Fruit fly (Drosophila melanogaster) whole organism, embryonic: Measurements from ENCODE around the gene cu.

Experiments
- Ada2b ChIP-seq: fragments of 200-800 bp; sonication (Bioruptor generic); IDR thresholded peaks from 2 replicates; pipeline ENCODE4 v1.3.6; 2022; ENCODE audit warnings: missing biosample characterization, missing genetic modification characterization
- C15 ChIP-seq: fragments of 200-800 bp; sonication (Bioruptor generic); IDR thresholded peaks from 3 replicates; pipeline ENCODE4 v1.3.6; 2022; ENCODE audit warnings: missing biosample characterization, missing genetic modification characterization
- CG10274 ChIP-seq: fragments of 200-800 bp; sonication (Bioruptor generic); optimal IDR thresholded peaks from 3 replicates; lab custom pipeline; 2017; ENCODE audit warnings: missing biosample characterization, mild to moderate bottlenecking, missing genetic modification characterization
- CG10321 ChIP-seq: fragments of 200-800 bp; sonication (Bioruptor generic); IDR thresholded peaks from 2 replicates; pipeline ENCODE4 v1.3.6; 2022; ENCODE audit warnings: missing biosample characterization, missing genetic modification characterization
- CG11398 ChIP-seq: fragments of 200-800 bp; sonication (Bioruptor generic); optimal IDR thresholded peaks from 2 replicates; lab custom pipeline; 2016; ENCODE audit warnings: missing biosample characterization, missing genetic modification characterization
- CG12219 ChIP-seq: fragments of 200-800 bp; sonication (Bioruptor generic); optimal IDR thresholded peaks from 3 replicates; lab custom pipeline; 2018; ENCODE audit warnings: missing biosample characterization, mild to moderate bottlenecking, missing genetic modification characterization
- CG12659 ChIP-seq: fragments of 200-800 bp; sonication (Bioruptor generic); optimal IDR thresholded peaks from 3 replicates; lab custom pipeline; 2017; ENCODE audit warnings: mild to moderate bottlenecking, missing biosample characterization, missing genetic modification reagents, missing genetic modification characterization
- CG13287 ChIP-seq: fragments of 200-800 bp; sonication (Bioruptor generic); IDR thresholded peaks from 2 replicates; pipeline ENCODE4 v1.3.6; 2022; ENCODE audit warnings: missing biosample characterization, missing genetic modification characterization; ENCODE audit not compliant: partially characterized antibody
- CG15601 ChIP-seq: fragments of 200-800 bp; sonication (Bioruptor generic); optimal IDR thresholded peaks from 3 replicates; lab custom pipeline; 2019; ENCODE audit warnings: missing biosample characterization, mild to moderate bottlenecking, missing genetic modification characterization, moderate library complexity
- CG16863 ChIP-seq: fragments of 200-800 bp; sonication (Bioruptor generic); optimal IDR thresholded peaks from 3 replicates; lab custom pipeline; 2016; ENCODE audit warnings: missing biosample characterization, missing genetic modification characterization
- CG18011 ChIP-seq: fragments of 200-800 bp; sonication (Bioruptor generic); optimal IDR thresholded peaks from 2 replicates; lab custom pipeline; 2017; ENCODE audit warnings: missing biosample characterization, missing genetic modification characterization, mild to moderate bottlenecking, moderate library complexity, missing genotype
- CG30020 ChIP-seq: fragments of 200-800 bp; optimal IDR thresholded peaks from 2 replicates; lab custom pipeline; 2019; ENCODE audit warnings: missing biosample characterization, mild to moderate bottlenecking, missing genetic modification characterization, moderate library complexity
- CG34224 ChIP-seq: fragments of 200-800 bp; sonication (Bioruptor generic); IDR thresholded peaks from 3 replicates; pipeline ENCODE4 v1.3.6; 2022; ENCODE audit warnings: missing biosample characterization, missing genetic modification characterization; ENCODE audit not compliant: partially characterized antibody
- CG6791 ChIP-seq: fragments of 200-800 bp; sonication (Bioruptor generic); IDR thresholded peaks from 3 replicates; pipeline ENCODE4 v1.3.6; 2022; ENCODE audit warnings: missing biosample characterization, missing genetic modification characterization; ENCODE audit not compliant: partially characterized antibody
- CG7372 ChIP-seq: fragments of 200-800 bp; sonication (Bioruptor generic); IDR thresholded peaks from 2 replicates; pipeline ENCODE4 v1.3.6; 2022; ENCODE audit warnings: missing biosample characterization, missing genetic modification characterization
- CG8281 ChIP-seq: fragments of 200-800 bp; sonication (Bioruptor generic); optimal IDR thresholded peaks from 2 replicates; lab custom pipeline; 2018; ENCODE audit warnings: missing biosample characterization, mild to moderate bottlenecking, missing genetic modification characterization, moderate library complexity
- CG8388 ChIP-seq: fragments of 200-800 bp; sonication (Bioruptor generic); optimal IDR thresholded peaks from 2 replicates; lab custom pipeline; 2019; ENCODE audit warnings: missing biosample characterization, mild to moderate bottlenecking, missing genetic modification characterization, moderate library complexity
- CG8478 ChIP-seq: fragments of >200 bp; optimal IDR thresholded peaks from 2 replicates; lab custom pipeline; 2018
- CG9437 ChIP-seq: fragments of 200-800 bp; sonication (Bioruptor generic); optimal IDR thresholded peaks from 2 replicates; lab custom pipeline; 2018; ENCODE audit warnings: missing biosample characterization, mild to moderate bottlenecking, missing genetic modification characterization
- CTCF ChIP-seq: fragments of 200-800 bp; sonication (Bioruptor generic); optimal IDR thresholded peaks from 2 replicates; lab custom pipeline; 2017; ENCODE audit warnings: missing biosample characterization, mild to moderate bottlenecking, missing genetic modification characterization, moderate library complexity
- D19B ChIP-seq: fragments of 200-800 bp; sonication (Bioruptor generic); optimal IDR thresholded peaks from 2 replicates; lab custom pipeline; 2017; ENCODE audit warnings: missing biosample characterization, mild to moderate bottlenecking, missing genetic modification characterization
- Dbx ChIP-seq: fragments of 200-800 bp; sonication (Bioruptor generic); IDR thresholded peaks from 3 replicates; pipeline ENCODE4 v1.3.6; 2022; ENCODE audit warnings: missing biosample characterization, missing genetic modification characterization
- Dfd ChIP-seq, 2 experiments: fragments of >200 bp; optimal IDR thresholded peaks; 2 replicates each; lab custom pipeline; 2017; ENCODE audit warnings: missing biosample characterization in 2 of 2, missing genetic modification characterization in 2 of 2
- H2.0 ChIP-seq: fragments of 200-800 bp; sonication (Bioruptor generic); IDR thresholded peaks from 2 replicates; pipeline ENCODE4 v1.3.6; 2022; ENCODE audit warnings: missing biosample characterization, missing genetic modification characterization
- Lim3 ChIP-seq: fragments of 200-800 bp; sonication (Bioruptor generic); IDR thresholded peaks from 2 replicates; pipeline ENCODE4 v1.3.6; 2022; ENCODE audit warnings: missing biosample characterization, missing genetic modification characterization
- MBD-R2 ChIP-seq: fragments of 200-800 bp; sonication (Bioruptor generic); IDR thresholded peaks from 2 replicates; pipeline ENCODE4 v1.3.6; 2022; ENCODE audit warnings: missing biosample characterization, missing genetic modification characterization
- Ravus ChIP-seq: fragments of 200-800 bp; sonication (Bioruptor generic); IDR thresholded peaks from 2 replicates; pipeline ENCODE4 v1.3.6; 2022; ENCODE audit warnings: missing biosample characterization, missing genetic modification characterization
- Side ChIP-seq: fragments of 200-800 bp; sonication (Bioruptor generic); optimal IDR thresholded peaks from 2 replicates; lab custom pipeline; 2016; ENCODE audit warnings: missing biosample characterization, missing genetic modification characterization
- Xrp1 ChIP-seq: fragments of 200-800 bp; sonication (Bioruptor generic); IDR thresholded peaks from 2 replicates; pipeline ENCODE4 v1.3.6; 2022; ENCODE audit warnings: missing biosample characterization, missing genetic modification characterization
- aop ChIP-seq: fragments of 200-800 bp; sonication (Bioruptor generic); IDR thresholded peaks from 2 replicates; pipeline ENCODE4 v1.3.6; 2022; ENCODE audit warnings: missing biosample characterization, missing genetic modification characterization
- bigmax ChIP-seq: fragments of 200-800 bp; sonication (Bioruptor generic); optimal IDR thresholded peaks from 2 replicates; lab custom pipeline; 2018; ENCODE audit warnings: missing biosample characterization, mild to moderate bottlenecking, missing genetic modification characterization
- chinmo ChIP-seq: fragments of 200-800 bp; sonication (Bioruptor generic); IDR thresholded peaks from 4 replicates; pipeline ENCODE4 v1.3.6; 2022; ENCODE audit warnings: missing biosample characterization, missing genetic modification characterization; ENCODE audit not compliant: partially characterized antibody
- croc ChIP-seq: fragments of 200-800 bp; sonication (Bioruptor generic); conservative IDR thresholded peaks from 3 replicates; pipeline ENCODE4 v1.3.6; 2022; ENCODE audit warnings: missing biosample characterization, missing genetic modification characterization
- crp ChIP-seq, 2 experiments: fragments of 200-800 bp; sonication (Bioruptor generic); optimal IDR thresholded peaks; 2 replicates in 1 of 2; 3 replicates in 1 of 2; lab custom pipeline; 2017; ENCODE audit warnings: missing biosample characterization in 2 of 2, missing genetic modification characterization in 2 of 2, mild to moderate bottlenecking in 1 of 2, moderate library complexity in 1 of 2
- dimm ChIP-seq: fragments of 200-800 bp; sonication (Bioruptor generic); IDR thresholded peaks from 2 replicates; pipeline ENCODE4 v1.3.6; 2022; ENCODE audit warnings: missing biosample characterization, missing genetic modification characterization
- dm ChIP-seq: fragments of 200-800 bp; sonication (Bioruptor generic); optimal IDR thresholded peaks from 3 replicates; lab custom pipeline; 2016; ENCODE audit warnings: missing biosample characterization, missing genetic modification characterization
- en ChIP-seq: fragments of 200-800 bp; sonication (Bioruptor generic); optimal IDR thresholded peaks from 2 replicates; lab custom pipeline; 2016; ENCODE audit warnings: missing biosample characterization, missing genetic modification characterization
- gem ChIP-seq: fragments of 200-800 bp; sonication (Bioruptor generic); optimal IDR thresholded peaks from 2 replicates; lab custom pipeline; 2019; ENCODE audit warnings: missing biosample characterization, mild to moderate bottlenecking, missing genetic modification characterization, moderate library complexity
- gfzf ChIP-seq: fragments of 200-800 bp; sonication (Bioruptor generic); optimal IDR thresholded peaks from 2 replicates; lab custom pipeline; 2016; ENCODE audit warnings: missing biosample characterization, mild to moderate bottlenecking, missing genetic modification characterization, moderate library complexity
- ind ChIP-seq: fragments of 200-800 bp; sonication (Bioruptor generic); optimal IDR thresholded peaks from 3 replicates; lab custom pipeline; 2016; ENCODE audit warnings: missing biosample characterization, missing genetic modification characterization
- insv ChIP-seq, 2 experiments: fragments of 200-800 bp; sonication (Bioruptor generic); optimal IDR thresholded peaks; 3 replicates each; lab custom pipeline; 2016 to 2018; ENCODE audit warnings: missing biosample characterization in 2 of 2, missing genetic modification characterization in 2 of 2
- jing ChIP-seq: fragments of 200-800 bp; sonication (Bioruptor generic); optimal IDR thresholded peaks from 2 replicates; lab custom pipeline; 2018; ENCODE audit warnings: missing biosample characterization, mild to moderate bottlenecking, missing genetic modification characterization
- kah ChIP-seq: fragments of 200-800 bp; sonication (Bioruptor generic); optimal IDR thresholded peaks from 2 replicates; lab custom pipeline; 2018; ENCODE audit warnings: missing biosample characterization, mild to moderate bottlenecking, missing genetic modification characterization
- lab ChIP-seq: fragments of 200-800 bp; sonication (Bioruptor generic); optimal IDR thresholded peaks from 3 replicates; lab custom pipeline; 2017; ENCODE audit warnings: missing biosample characterization, missing genetic modification characterization, mild to moderate bottlenecking, moderate library complexity, missing genetic modification reagents
- lilli ChIP-seq: fragments of 200-800 bp; sonication (Bioruptor generic); optimal IDR thresholded peaks from 3 replicates; lab custom pipeline; 2016; ENCODE audit warnings: missing biosample characterization, missing genetic modification characterization
- run ChIP-seq: fragments of 200-800 bp; sonication (Bioruptor generic); optimal IDR thresholded peaks from 3 replicates; lab custom pipeline; 2018; ENCODE audit warnings: missing biosample characterization, mild to moderate bottlenecking, missing genetic modification characterization
- schlank ChIP-seq: fragments of 200-800 bp; sonication (Bioruptor generic); optimal IDR thresholded peaks from 2 replicates; lab custom pipeline; 2018; ENCODE audit warnings: missing biosample characterization, mild to moderate bottlenecking, missing genetic modification characterization
- sr ChIP-seq: fragments of 200-800 bp; sonication (Bioruptor generic); IDR thresholded peaks from 3 replicates; pipeline ENCODE4 v1.3.6; 2022; ENCODE audit warnings: missing biosample characterization, missing genetic modification characterization
- stwl ChIP-seq: fragments of 200-800 bp; sonication (Bioruptor generic); optimal IDR thresholded peaks from 3 replicates; lab custom pipeline; 2018; ENCODE audit warnings: missing biosample characterization, mild to moderate bottlenecking, missing genetic modification characterization, moderate library complexity
- wor ChIP-seq: fragments of 200-800 bp; sonication (Bioruptor generic); IDR thresholded peaks from 2 replicates; pipeline ENCODE4 v1.3.6; 2022; ENCODE audit warnings: missing biosample characterization, missing genetic modification characterization
- zen2 ChIP-seq: fragments of 200-800 bp; sonication (Bioruptor generic); IDR thresholded peaks from 3 replicates; pipeline ENCODE4 v1.3.6; 2022; ENCODE audit warnings: missing biosample characterization, missing genetic modification characterization; ENCODE audit not compliant: partially characterized antibody

The cu gene

dm6 chr3R:11200885-11201421, 3.6 kb downstream of the cu start (continued):
- peak; percentile 21; the same call in 1 of the 2 replicates for TF ChIP-seq wor (GFP tag; lab: Robert Waterston, UW)
- TF ChIP-seq stwl (tag; lab: Kevin White, UChicago): no peak
- TF ChIP-seq Ravus: no peak
- peak; percentile 33 for TF ChIP-seq CG9437 (GFP tag; lab: Kevin White, UChicago)
- no peak for TF ChIP-seq gfzf (GFP tag; lab: Kevin White, UChicago)
- no peak for TF ChIP-seq bigmax
- peak; percentile 61; the same call in 1 of the 4 replicates for TF ChIP-seq chinmo (GFP tag; lab: Robert Waterston, UW)
- TF ChIP-seq D19B (GFP tag; lab: Kevin White, UChicago): peak; percentile 100
- TF ChIP-seq CG15601 (tag; lab: Kevin White, UChicago): no peak
- no peak for TF ChIP-seq CG30020 (tag; lab: Kevin White, UChicago)
- TF ChIP-seq CG16863: no peak
- TF ChIP-seq Dfd (GFP tag; optimal IDR thresholded peaks at IDR 0.05; lab: Kevin White, UChicago): no peak
- TF ChIP-seq sr (GFP tag; lab: Robert Waterston, UW): no peak
- TF ChIP-seq run (tag; lab: Kevin White, UChicago): no peak
- no peak for TF ChIP-seq aop (GFP tag; lab: Robert Waterston, UW)
- peak; percentile 4 for TF ChIP-seq schlank (tag; lab: Kevin White, UChicago)
- TF ChIP-seq gem (tag; lab: Kevin White, UChicago): peak; percentile 82
- peak; percentile 17 for TF ChIP-seq CG8388
- no peak for TF ChIP-seq CG6791 (GFP tag; lab: Robert Waterston, UW)
- no peak for TF ChIP-seq crp (GFP tag; optimal IDR thresholded peaks at IDR 0.05; lab: Kevin White, UChicago)
- TF ChIP-seq Dbx: peak; percentile 35; the same call in 1 of the 3 replicates
- TF ChIP-seq CG12219: peak; percentile 45
- TF ChIP-seq dm (GFP tag; lab: Kevin White, UChicago): no peak
- TF ChIP-seq CG12659: peak; percentile 47
- TF ChIP-seq Xrp1 (GFP tag; lab: Robert Waterston, UW): no peak
- TF ChIP-seq CG18011 (GFP tag; lab: Kevin White, UChicago): no peak
- TF ChIP-seq zen2 (GFP tag; lab: Robert Waterston, UW): no peak
- no peak for TF ChIP-seq C15
- TF ChIP-seq CG8478 (lab: Kevin White, UChicago): no peak
- TF ChIP-seq dimm (GFP tag; lab: Robert Waterston, UW): no peak
- TF ChIP-seq CG7372 (GFP tag; lab: Robert Waterston, UW): no peak
- no peak for TF ChIP-seq CG34224 (GFP tag; lab: Robert Waterston, UW)
- TF ChIP-seq CG10274 (GFP tag; lab: Kevin White, UChicago): peak; percentile 13
- TF ChIP-seq en: no peak
- TF ChIP-seq H2.0 (GFP tag; lab: Robert Waterston, UW): peak; percentile 47
- peak; percentile 2 for TF ChIP-seq CG8281 (tag; lab: Kevin White, UChicago)
- no peak for TF ChIP-seq MBD-R2 (GFP tag; lab: Robert Waterston, UW)
- TF ChIP-seq ind (GFP tag; lab: Kevin White, UChicago): peak; percentile 61
- peak; percentile 57 for TF ChIP-seq Ada2b (GFP tag; lab: Robert Waterston, UW)
- no peak for TF ChIP-seq CG11398
- TF ChIP-seq lilli (GFP tag; lab: Kevin White, UChicago): peak; percentile 51
- no peak for TF ChIP-seq Lim3 (GFP tag; lab: Robert Waterston, UW)
- TF ChIP-seq CTCF (GFP tag; lab: Kevin White, UChicago): no peak
- TF ChIP-seq croc (GFP tag; lab: Robert Waterston, UW): no peak
- TF ChIP-seq Side (GFP tag; lab: Kevin White, UChicago): no peak
- TF ChIP-seq jing (GFP tag; lab: Kevin White, UChicago): no peak
- TF ChIP-seq insv (GFP tag; optimal IDR thresholded peaks at IDR 0.05; lab: Kevin White, UChicago): no peak
- no peak for TF ChIP-seq kah (GFP tag; lab: Kevin White, UChicago)
- peak; percentile 81 for TF ChIP-seq lab (GFP tag; lab: Kevin White, UChicago)
- TF ChIP-seq CG10321 (GFP tag; lab: Robert Waterston, UW): no peak
- no peak for TF ChIP-seq CG13287 (GFP tag; lab: Robert Waterston, UW)
